Fruit fly (Drosophila melanogaster): ENCODE measurements around the gene IP3K2.

DNA sequence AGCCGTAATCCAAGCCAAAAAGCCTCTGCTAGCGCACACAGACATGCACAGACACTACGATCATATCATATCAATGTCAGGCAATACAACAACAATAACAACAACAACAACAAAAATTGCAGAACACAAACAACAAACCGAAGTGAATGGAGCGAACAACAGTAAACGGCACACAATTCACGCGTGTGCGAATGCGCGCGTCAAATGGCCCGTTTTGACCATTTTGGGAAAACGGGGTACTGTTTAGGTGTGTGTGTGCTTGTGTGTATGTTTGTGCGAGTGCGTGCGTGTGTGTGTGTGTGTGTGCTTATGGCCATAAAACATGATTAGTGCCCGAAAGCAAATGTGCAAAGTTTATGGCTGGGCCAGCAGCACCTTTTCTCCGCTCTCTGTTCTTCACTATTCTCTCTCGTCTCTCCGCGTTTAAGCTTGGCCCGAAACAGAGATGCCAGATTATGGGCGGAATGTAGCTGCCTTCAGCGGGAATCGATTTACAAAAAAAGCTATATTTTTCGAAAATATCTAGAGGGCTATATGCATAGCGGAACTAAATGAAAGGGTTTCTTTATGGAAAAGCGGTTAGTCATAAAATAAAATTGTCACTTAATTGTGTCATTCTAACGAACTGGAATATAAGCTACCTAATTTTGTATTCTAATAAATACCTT, 2.5 kb upstream of the IP3K2 start:
- no peak for TF ChIP-seq psq (optimal IDR thresholded peaks at IDR 0.05)
- TF ChIP-seq Myc (optimal IDR thresholded peaks at IDR 0.05), result no peak
- no peak for TF ChIP-seq ttk (optimal IDR thresholded peaks at IDR 0.05)
- TF ChIP-seq Sin3A (optimal IDR thresholded peaks at IDR 0.05), result no peak
- no peak for TF ChIP-seq insv (optimal IDR thresholded peaks at IDR 0.05)
- no peak for TF ChIP-seq h (optimal IDR thresholded peaks at IDR 0.05)

Measured in Kc167 (cell line).